Fruit fly (Drosophila melanogaster): ENCODE measurements around the gene Ir85a.

DNA sequence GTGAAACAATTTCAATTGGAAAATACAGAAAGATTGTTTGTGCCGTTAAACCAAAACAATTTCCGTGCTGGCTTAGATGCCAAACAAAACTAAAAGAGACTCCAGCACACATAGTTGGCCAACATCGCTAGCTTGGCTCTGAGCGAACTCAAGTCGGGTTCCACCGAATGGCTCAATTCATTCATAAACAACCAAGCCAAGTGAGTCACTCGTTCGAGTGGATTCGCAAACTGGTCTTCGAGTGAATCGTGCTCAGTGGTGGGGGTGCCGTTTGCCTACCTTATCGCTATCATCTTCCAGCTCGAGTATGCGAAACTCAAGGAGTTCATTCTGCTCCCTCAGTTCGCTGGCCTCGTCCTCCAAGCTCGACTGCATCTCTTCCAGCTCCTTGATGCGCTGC lies 9.0 kb upstream of the Ir85a start:
- no peak for TF ChIP-seq CG8478 (optimal IDR thresholded peaks at IDR 0.05)
- no peak for TF ChIP-seq CTCF (optimal IDR thresholded peaks at IDR 0.05)

Measured in S2 (cell line).